Worm (Caenorhabditis elegans): ENCODE data around the gene cima-1.

- TF ChIP-seq flt-1 (GFP tag; IDR thresholded peaks at IDR 0.05) (no peak), ama-1 (optimal IDR thresholded peaks at IDR 0.05) (no peak), scrt-1 (GFP tag; IDR thresholded peaks at IDR 0.05) (no peak), tbx-11 (GFP tag; IDR thresholded peaks at IDR 0.05) (no peak)
These were observed 27.4 kb upstream of the cima-1 start for ce11 chrIV:7623868-7624267.

Data from whole organism, early embryonic.